Fruit fly (Drosophila melanogaster) whole organism, prepupa: ENCODE measurements around the gene CG34426.
A peak's percentile ranks its signal among the peaks of the same experiment; 100 is the strongest.

Source experiments
- CG10631 ChIP-seq: fragments of 200-800 bp; sonication (Bioruptor generic); optimal IDR thresholded peaks from 2 replicates; lab custom pipeline; 2016; ENCODE audit warnings: missing biosample characterization, missing genetic modification characterization
- CG10669 ChIP-seq: fragments of 200-800 bp; sonication (Bioruptor generic); optimal IDR thresholded peaks from 3 replicates; lab custom pipeline; 2018; ENCODE audit warnings: missing biosample characterization, mild to moderate bottlenecking, missing genetic modification characterization, moderate library complexity
- CG11762 ChIP-seq: fragments of 200-800 bp; sonication (Bioruptor generic); optimal IDR thresholded peaks from 3 replicates; lab custom pipeline; 2016; ENCODE audit warnings: missing biosample characterization, missing genetic modification characterization; ENCODE audit not compliant: insufficient read depth
- CG15336 ChIP-seq: fragments of 200-800 bp; sonication (Bioruptor generic); IDR thresholded peaks from 2 replicates; pipeline ENCODE4 v1.3.6; 2022; ENCODE audit warnings: missing biosample characterization, missing genetic modification characterization
- CG32006 ChIP-seq: fragments of 200-800 bp; sonication (Bioruptor generic); optimal IDR thresholded peaks from 3 replicates; lab custom pipeline; 2017; ENCODE audit warnings: missing biosample characterization, mild to moderate bottlenecking, missing genetic modification characterization
- CG34406 ChIP-seq: fragments of 200-800 bp; sonication (Bioruptor generic); optimal IDR thresholded peaks from 3 replicates; lab custom pipeline; 2016; ENCODE audit warnings: missing biosample characterization, missing genetic modification characterization
- CG4318 ChIP-seq: fragments of 200-800 bp; sonication (Bioruptor generic); optimal IDR thresholded peaks from 3 replicates; lab custom pipeline; 2017; ENCODE audit warnings: missing biosample characterization, mild to moderate bottlenecking, missing genetic modification characterization
- CG6792 ChIP-seq: fragments of 200-800 bp; sonication (Bioruptor generic); optimal IDR thresholded peaks from 3 replicates; lab custom pipeline; 2016; ENCODE audit warnings: missing biosample characterization, missing genetic modification characterization
- CG6808 ChIP-seq: fragments of 200-800 bp; sonication (Bioruptor generic); optimal IDR thresholded peaks from 3 replicates; lab custom pipeline; 2017; ENCODE audit warnings: missing biosample characterization, missing genetic modification characterization, mild to moderate bottlenecking, moderate library complexity, missing genetic modification reagents
- CG6854 ChIP-seq: fragments of 200-800 bp; sonication (Bioruptor generic); optimal IDR thresholded peaks from 2 replicates; lab custom pipeline; 2017; ENCODE audit warnings: missing biosample characterization, mild to moderate bottlenecking, missing genetic modification characterization
- CG7368 ChIP-seq: fragments of 200-800 bp; sonication (Bioruptor generic); optimal IDR thresholded peaks from 3 replicates; lab custom pipeline; 2016; ENCODE audit warnings: missing biosample characterization, missing genetic modification characterization
- CG8119 ChIP-seq: fragments of 200-800 bp; sonication (Bioruptor generic); IDR thresholded peaks from 3 replicates; pipeline ENCODE4 v1.3.6; 2022; ENCODE audit warnings: missing biosample characterization, missing genetic modification characterization
- CG8632 ChIP-seq: fragments of 200-800 bp; sonication (Bioruptor generic); optimal IDR thresholded peaks from 3 replicates; lab custom pipeline; 2016; ENCODE audit warnings: missing biosample characterization, missing genetic modification characterization
- Eip78C ChIP-seq: fragments of 200-800 bp; sonication (Bioruptor generic); peaks from one replicate; lab custom pipeline; 2016; ENCODE audit warnings: missing biosample characterization, missing genetic modification characterization
- Ets21C ChIP-seq: fragments of 200-800 bp; sonication (Bioruptor generic); optimal IDR thresholded peaks from 3 replicates; lab custom pipeline; 2016; ENCODE audit warnings: missing biosample characterization, missing genetic modification characterization
- Ets96B ChIP-seq: fragments of 200-800 bp; optimal IDR thresholded peaks from 2 replicates; lab custom pipeline; 2019; ENCODE audit warnings: missing biosample characterization, mild to moderate bottlenecking, missing genetic modification characterization, moderate library complexity
- Gug ChIP-seq: fragments of 200-800 bp; sonication (Bioruptor generic); IDR thresholded peaks from 2 replicates; pipeline ENCODE4 v1.3.6; 2022; ENCODE audit warnings: missing biosample characterization, missing genetic modification characterization
- Hr38 ChIP-seq: sonication (Bioruptor generic); optimal IDR thresholded peaks from 2 replicates; lab custom pipeline; 2016; ENCODE audit warnings: missing biosample characterization, missing genetic modification characterization
- Hr39 ChIP-seq: fragments of 200-800 bp; sonication (Bioruptor generic); optimal IDR thresholded peaks from 2 replicates; lab custom pipeline; 2016; ENCODE audit warnings: missing biosample characterization, missing genetic modification characterization
- Lpt ChIP-seq: fragments of 200-800 bp; sonication (Bioruptor generic); optimal IDR thresholded peaks from 3 replicates; lab custom pipeline; 2016; ENCODE audit warnings: missing biosample characterization, missing genetic modification characterization
- OdsH ChIP-seq: fragments of 200-800 bp; sonication (Bioruptor generic); optimal IDR thresholded peaks from 3 replicates; lab custom pipeline; 2016; ENCODE audit warnings: missing biosample characterization, missing genetic modification characterization
- Sox14 ChIP-seq: fragments of 200-800 bp; sonication (Bioruptor generic); optimal IDR thresholded peaks from 3 replicates; lab custom pipeline; 2016; ENCODE audit warnings: missing biosample characterization, missing genetic modification characterization
- Sox15 ChIP-seq: fragments of 200-800 bp; sonication (Bioruptor generic); optimal IDR thresholded peaks from 3 replicates; lab custom pipeline; 2016; ENCODE audit warnings: missing biosample characterization, missing genetic modification characterization
- acj6 ChIP-seq: fragments of 200-800 bp; sonication (Bioruptor generic); optimal IDR thresholded peaks from 3 replicates; lab custom pipeline; 2016; ENCODE audit warnings: missing biosample characterization, missing genetic modification characterization
- cyc ChIP-seq: fragments of 200-800 bp; sonication (Bioruptor generic); optimal IDR thresholded peaks from 3 replicates; lab custom pipeline; 2016; ENCODE audit warnings: missing biosample characterization, missing genetic modification characterization
- dac ChIP-seq: fragments of 200-800 bp; sonication (Bioruptor generic); optimal IDR thresholded peaks from 2 replicates; lab custom pipeline; 2017; ENCODE audit warnings: missing biosample characterization, mild to moderate bottlenecking, missing genetic modification characterization
- dsx ChIP-seq: fragments of 200-800 bp; optimal IDR thresholded peaks from 3 replicates; lab custom pipeline; 2019; ENCODE audit warnings: missing biosample characterization, mild to moderate bottlenecking, missing genetic modification characterization, moderate library complexity; ENCODE audit not compliant: poor library complexity, severe bottlenecking
- eg ChIP-seq: fragments of 200-800 bp; sonication (Bioruptor generic); IDR thresholded peaks from 3 replicates; pipeline ENCODE4 v1.3.6; 2022; ENCODE audit warnings: missing biosample characterization, missing genetic modification characterization
- esn ChIP-seq: fragments of 200-800 bp; sonication (Bioruptor generic); optimal IDR thresholded peaks from 2 replicates; lab custom pipeline; 2016; ENCODE audit warnings: missing biosample characterization, mild to moderate bottlenecking, missing genetic modification characterization, moderate library complexity
- fd59A ChIP-seq: fragments of 200-800 bp; sonication (Bioruptor generic); optimal IDR thresholded peaks from 2 replicates; lab custom pipeline; 2017; ENCODE audit warnings: missing biosample characterization, mild to moderate bottlenecking, missing genetic modification characterization, missing genetic modification reagents
- fd85E ChIP-seq: fragments of 200-800 bp; sonication (Bioruptor generic); optimal IDR thresholded peaks from 3 replicates; lab custom pipeline; 2016; ENCODE audit warnings: missing biosample characterization, missing genetic modification characterization
- lz ChIP-seq: fragments of 200-800 bp; sonication (Bioruptor generic); optimal IDR thresholded peaks from 3 replicates; lab custom pipeline; 2016; ENCODE audit warnings: missing biosample characterization, missing genetic modification characterization
- pdm3 ChIP-seq: fragments of 200-800 bp; sonication (Bioruptor generic); optimal IDR thresholded peaks from 3 replicates; lab custom pipeline; 2016; ENCODE audit warnings: missing biosample characterization, missing genetic modification characterization
- salr ChIP-seq, 2 experiments: fragments of 200-800 bp; sonication (Bioruptor generic); optimal IDR thresholded peaks; 3 replicates each; lab custom pipeline; 2016 to 2018; ENCODE audit warnings: missing biosample characterization in 2 of 2, missing genetic modification characterization in 2 of 2, mild to moderate bottlenecking in 1 of 2
- spab ChIP-seq: fragments of 200-800 bp; sonication (Bioruptor generic); optimal IDR thresholded peaks from 2 replicates; lab custom pipeline; 2017; ENCODE audit warnings: missing biosample characterization, mild to moderate bottlenecking, missing genetic modification characterization, missing genetic modification reagents
- ss ChIP-seq, 2 experiments: fragments of 200-800 bp; sonication (Bioruptor generic); optimal IDR thresholded peaks; 2 replicates in 1 of 2; 3 replicates in 1 of 2; lab custom pipeline; 2017 to 2018; ENCODE audit warnings: mild to moderate bottlenecking in 2 of 2, missing biosample characterization in 2 of 2, missing genetic modification characterization in 2 of 2, moderate library complexity in 1 of 2
- svp ChIP-seq: fragments of 200-800 bp; sonication (Bioruptor generic); peaks from one replicate; lab custom pipeline; 2016; ENCODE audit warnings: missing biosample characterization, missing genetic modification characterization
- topi ChIP-seq: fragments of 200-800 bp; sonication (Bioruptor generic); optimal IDR thresholded peaks from 3 replicates; lab custom pipeline; 2016; ENCODE audit warnings: missing biosample characterization, missing genetic modification characterization
- vri ChIP-seq: fragments of 200-800 bp; sonication (Bioruptor generic); optimal IDR thresholded peaks from 3 replicates; lab custom pipeline; 2016; ENCODE audit warnings: missing biosample characterization, mild to moderate bottlenecking, missing genetic modification characterization

The CG34426 gene

dm6 chr3L:8772998-8773684 is 29.1 kb upstream of the CG34426 start (continued):
- TF ChIP-seq CG4318 (GFP tag; lab: Kevin White, UChicago) (peak; percentile 46), svp (GFP tag; lab: Kevin White, UChicago) (no peak), CG15336 (GFP tag; lab: Robert Waterston, UW) (peak; percentile 86), Hr39 (peak; percentile 39), CG6854 (GFP tag; lab: Kevin White, UChicago) (no peak), pdm3 (peak; percentile 72), vri (GFP tag; lab: Kevin White, UChicago) (no peak), cyc (no peak), fd85E (no peak), CG11762 (peak; percentile 47), CG34406 (peak; percentile 65), CG8632 (peak; percentile 70), CG6808 (GFP tag; lab: Kevin White, UChicago) (peak; percentile 49), topi (GFP tag; lab: Kevin White, UChicago) (peak; percentile 10), dsx (peak; percentile 47), OdsH (GFP tag; lab: Kevin White, UChicago) (peak; percentile 78), CG10631 (GFP tag; lab: Kevin White, UChicago) (peak; percentile 35), fd59A (GFP tag; lab: Kevin White, UChicago) (peak; percentile 66), CG6792 (GFP tag; lab: Kevin White, UChicago) (peak; percentile 56), spab (GFP tag; lab: Kevin White, UChicago) (peak; percentile 56), CG8119 (GFP tag; lab: Robert Waterston, UW) (peak; percentile 88), dac (GFP tag; lab: Kevin White, UChicago) (peak; percentile 1), ss (GFP tag; optimal IDR thresholded peaks at IDR 0.05; lab: Kevin White, UChicago) (peak; percentile 47 to 63), eg (GFP tag; lab: Robert Waterston, UW) (peak; percentile 83), Ets96B (tag; lab: Kevin White, UChicago) (peak; percentile 64), Hr38 (GFP tag; lab: Kevin White, UChicago) (no peak), Eip78C (GFP tag; lab: Kevin White, UChicago) (peak; percentile 94), esn (GFP tag; lab: Kevin White, UChicago) (peak; percentile 56), Ets21C (GFP tag; lab: Kevin White, UChicago) (no peak), lz (GFP tag; lab: Kevin White, UChicago) (peak; percentile 24), acj6 (GFP tag; lab: Kevin White, UChicago) (peak; percentile 60), CG10669 (GFP tag; lab: Kevin White, UChicago) (peak; percentile 65), CG7368 (GFP tag; lab: Kevin White, UChicago) (peak; percentile 7), Sox15 (GFP tag; lab: Kevin White, UChicago) (no peak), Sox14 (GFP tag; lab: Kevin White, UChicago) (peak; percentile 31), CG32006 (peak; percentile 76), Gug (peak; percentile 57), Lpt (peak; percentile 60), salr (GFP tag; optimal IDR thresholded peaks at IDR 0.05; lab: Kevin White, UChicago) (peak in 1 of 2 experiments; percentile 24)

- no peak for TF ChIP-seq CG15336 (GFP tag; lab: Robert Waterston, UW)
- TF ChIP-seq vri (GFP tag; lab: Kevin White, UChicago), result peak; percentile 51
- no peak for TF ChIP-seq Ets96B (tag; lab: Kevin White, UChicago)
Measured at dm6 chr3L:8773713-8774112, 28.6 kb upstream of the CG34426 start.
